Fruit fly (Drosophila melanogaster) whole organism, adult: ENCODE results near the gene CG10761.

Source experiments
- CG11617 ChIP-seq: fragments of 200-800 bp; sonication (Bioruptor generic); optimal IDR thresholded peaks from 2 replicates; lab custom pipeline; 2017; ENCODE audit warnings: mild to moderate bottlenecking, missing biosample characterization, missing genetic modification reagents, missing genetic modification characterization
- CG12768 ChIP-seq: fragments of 200-800 bp; sonication (Bioruptor generic); optimal IDR thresholded peaks from 2 replicates; lab custom pipeline; 2017; ENCODE audit warnings: missing biosample characterization, missing genetic modification characterization, mild to moderate bottlenecking, moderate library complexity, missing genetic modification reagents
- CG14711 ChIP-seq: fragments of 200-800 bp; sonication (Bioruptor generic); optimal IDR thresholded peaks from 2 replicates; lab custom pipeline; 2018; ENCODE audit warnings: missing biosample characterization, mild to moderate bottlenecking, missing genetic modification characterization, moderate library complexity
- CG1620 ChIP-seq: fragments of 200-800 bp; sonication (Bioruptor generic); optimal IDR thresholded peaks from 2 replicates; lab custom pipeline; 2016; ENCODE audit warnings: missing biosample characterization, missing genetic modification characterization
- CG33017 ChIP-seq: fragments of 200-800 bp; sonication (Bioruptor generic); optimal IDR thresholded peaks from 2 replicates; lab custom pipeline; 2018; ENCODE audit warnings: missing biosample characterization, mild to moderate bottlenecking, missing genetic modification characterization, moderate library complexity
- CG5204 ChIP-seq: fragments of 200-800 bp; sonication (Bioruptor generic); optimal IDR thresholded peaks from 2 replicates; lab custom pipeline; 2016; ENCODE audit warnings: missing biosample characterization, missing genetic modification characterization
- CG7045 ChIP-seq: fragments of 200-800 bp; sonication (Bioruptor generic); optimal IDR thresholded peaks from 2 replicates; lab custom pipeline; 2017; ENCODE audit warnings: missing biosample characterization, mild to moderate bottlenecking, missing genetic modification characterization
- CG7101 ChIP-seq: fragments of 200-800 bp; sonication (Bioruptor generic); optimal IDR thresholded peaks from 2 replicates; lab custom pipeline; 2018; ENCODE audit warnings: missing biosample characterization, mild to moderate bottlenecking, missing genetic modification characterization, moderate library complexity
- Clk ChIP-seq: fragments of 200-800 bp; sonication (Bioruptor generic); optimal IDR thresholded peaks from 2 replicates; lab custom pipeline; 2017; ENCODE audit warnings: missing biosample characterization, missing genetic modification characterization
- Crg-1 ChIP-seq: fragments of 200-800 bp; sonication (Bioruptor generic); optimal IDR thresholded peaks from 2 replicates; lab custom pipeline; 2016; ENCODE audit warnings: missing biosample characterization, missing genetic modification characterization
- Hr96 ChIP-seq: fragments of 200-800 bp; sonication (Bioruptor generic); optimal IDR thresholded peaks from 2 replicates; lab custom pipeline; 2016; ENCODE audit warnings: missing biosample characterization, missing genetic modification characterization
- Mnt ChIP-seq: fragments of 200-800 bp; sonication (Bioruptor generic); optimal IDR thresholded peaks from 2 replicates; lab custom pipeline; 2016; ENCODE audit warnings: missing biosample characterization, mild to moderate bottlenecking, missing genetic modification characterization
- bab1 ChIP-seq: fragments of 200-800 bp; sonication (Bioruptor generic); optimal IDR thresholded peaks from 3 replicates; lab custom pipeline; 2019; ENCODE audit warnings: missing biosample characterization, mild to moderate bottlenecking, missing genetic modification characterization, moderate library complexity
- cic ChIP-seq: fragments of 200-800 bp; sonication (Bioruptor generic); optimal IDR thresholded peaks from 2 replicates; lab custom pipeline; 2017; ENCODE audit warnings: missing biosample characterization, mild to moderate bottlenecking, missing genetic modification characterization, moderate library complexity
- cnc ChIP-seq, 2 experiments: fragments of >200 bp; optimal IDR thresholded peaks; 2 replicates each; lab custom pipeline; 2017
- kay ChIP-seq: fragments of 200-800 bp; sonication (Bioruptor generic); peaks from one replicate; lab custom pipeline; 2016; ENCODE audit warnings: missing biosample characterization, missing genetic modification characterization, borderline replicate concordance
- ovo ChIP-seq: fragments of 200-800 bp; sonication (Bioruptor generic); optimal IDR thresholded peaks from 2 replicates; lab custom pipeline; 2016; ENCODE audit warnings: missing biosample characterization, missing genetic modification characterization
- pad ChIP-seq: fragments of 200-800 bp; sonication (Bioruptor generic); optimal IDR thresholded peaks from 3 replicates; lab custom pipeline; 2017; ENCODE audit warnings: missing biosample characterization, missing genetic modification characterization, mild to moderate bottlenecking, moderate library complexity, missing genetic modification reagents
- tj ChIP-seq: fragments of 200-800 bp; sonication (Bioruptor generic); optimal IDR thresholded peaks from 3 replicates; lab custom pipeline; 2017; ENCODE audit warnings: missing biosample characterization, mild to moderate bottlenecking, missing genetic modification characterization, moderate library complexity
- toe ChIP-seq: fragments of 200-800 bp; sonication (Bioruptor generic); optimal IDR thresholded peaks from 2 replicates; lab custom pipeline; 2016; ENCODE audit warnings: missing biosample characterization, missing genetic modification characterization

The CG10761 gene

DNA sequence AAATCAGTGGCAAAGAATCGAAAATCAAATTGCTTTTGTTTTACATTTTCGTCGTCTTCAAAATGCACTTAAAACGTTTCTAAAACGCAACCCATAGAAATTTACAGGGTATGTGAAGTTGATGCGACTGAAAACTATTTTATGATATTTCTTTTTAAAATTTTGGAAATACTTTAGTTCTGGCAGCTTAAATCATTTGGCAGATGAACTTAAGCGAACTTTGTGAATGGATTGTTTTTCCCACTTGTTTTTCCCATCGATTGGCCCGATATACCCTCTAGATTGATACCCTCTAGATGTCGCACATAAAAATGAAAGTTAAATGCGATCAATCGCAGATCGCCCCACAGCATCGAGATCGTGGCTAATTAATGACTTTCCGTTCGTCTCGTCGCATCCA is 36.4 kb downstream of the CG10761 start:
- TF ChIP-seq CG12768 (GFP tag; lab: Kevin White, UChicago) = no peak
- TF ChIP-seq kay (GFP tag; lab: Kevin White, UChicago) = no peak
- no peak for TF ChIP-seq Crg-1 (GFP tag; lab: Kevin White, UChicago)
- TF ChIP-seq Hr96 (GFP tag; lab: Kevin White, UChicago) = no peak
- no peak for TF ChIP-seq Clk (GFP tag; lab: Kevin White, UChicago)
- no peak for TF ChIP-seq toe
- no peak for TF ChIP-seq CG14711
- no peak for TF ChIP-seq CG11617 (GFP tag; lab: Kevin White, UChicago)
- TF ChIP-seq CG7045 = no peak
- no peak for TF ChIP-seq CG5204 (GFP tag; lab: Kevin White, UChicago)
- TF ChIP-seq ovo (GFP tag; lab: Kevin White, UChicago) = no peak
- TF ChIP-seq cnc (optimal IDR thresholded peaks at IDR 0.05; lab: Kevin White, UChicago) = no peak
- TF ChIP-seq CG7101 (tag; lab: Kevin White, UChicago) = no peak
- TF ChIP-seq tj (GFP tag; lab: Kevin White, UChicago) = no peak
- TF ChIP-seq Mnt (GFP tag; lab: Kevin White, UChicago) = no peak

DNA sequence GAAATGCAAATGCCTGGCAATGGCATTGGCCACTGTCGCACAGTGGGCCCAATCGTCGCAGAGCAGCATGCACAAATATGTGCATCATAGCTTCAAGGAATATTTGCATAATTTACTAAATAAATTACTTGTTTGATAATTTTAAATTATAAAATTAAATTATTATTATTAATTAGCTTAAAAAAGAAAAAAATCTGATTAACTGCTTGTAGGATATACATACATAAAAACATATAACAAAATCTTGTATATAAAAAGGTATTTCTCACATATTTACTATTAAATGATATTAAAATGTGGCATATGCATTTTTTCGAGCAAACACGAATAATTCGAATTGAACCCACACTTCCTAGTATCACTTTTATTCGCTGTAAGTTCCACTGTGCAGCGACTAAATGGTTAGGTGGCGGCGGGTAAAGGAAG is 37.4 kb downstream of the CG10761 start:
- TF ChIP-seq Clk (GFP tag; lab: Kevin White, UChicago) (no peak), toe (no peak), Hr96 (GFP tag; lab: Kevin White, UChicago) (no peak), CG14711 (no peak), CG11617 (GFP tag; lab: Kevin White, UChicago) (no peak), CG12768 (GFP tag; lab: Kevin White, UChicago) (no peak), CG1620 (GFP tag; lab: Kevin White, UChicago) (no peak), Mnt (GFP tag; lab: Kevin White, UChicago) (no peak), bab1 (no peak), cic (GFP tag; lab: Kevin White, UChicago) (no peak), CG33017 (tag; lab: Kevin White, UChicago) (no peak), ovo (GFP tag; lab: Kevin White, UChicago) (no peak), CG5204 (GFP tag; lab: Kevin White, UChicago) (no peak), CG7045 (no peak), tj (GFP tag; lab: Kevin White, UChicago) (no peak), kay (GFP tag; lab: Kevin White, UChicago) (no peak), pad (GFP tag; lab: Kevin White, UChicago) (no peak), CG7101 (tag; lab: Kevin White, UChicago) (no peak), Crg-1 (GFP tag; lab: Kevin White, UChicago) (no peak), cnc (optimal IDR thresholded peaks at IDR 0.05; lab: Kevin White, UChicago) (no peak)

DNA sequence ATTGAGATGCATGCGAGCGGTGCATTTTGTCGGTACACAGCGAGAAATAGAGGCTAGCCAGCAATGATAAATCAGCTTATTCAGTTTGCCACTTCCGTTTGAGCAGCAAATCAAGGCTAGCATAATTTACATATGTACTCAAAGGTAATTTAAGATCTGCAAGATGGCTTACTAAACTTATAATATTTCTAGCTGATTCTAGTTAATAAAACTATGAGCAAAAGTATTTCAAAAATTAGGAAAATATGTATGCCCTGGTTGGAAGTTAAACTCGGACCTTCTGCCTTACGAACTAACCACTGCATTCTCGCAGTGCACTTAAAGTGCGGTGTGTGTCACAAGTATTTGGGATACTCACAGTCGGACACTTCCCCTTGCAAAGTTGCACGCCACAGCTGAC is 39.8 kb downstream of the CG10761 start:
- no peak for TF ChIP-seq cic (GFP tag; lab: Kevin White, UChicago)
- no peak for TF ChIP-seq CG7101 (tag; lab: Kevin White, UChicago)
- no peak for TF ChIP-seq pad (GFP tag; lab: Kevin White, UChicago)

DNA sequence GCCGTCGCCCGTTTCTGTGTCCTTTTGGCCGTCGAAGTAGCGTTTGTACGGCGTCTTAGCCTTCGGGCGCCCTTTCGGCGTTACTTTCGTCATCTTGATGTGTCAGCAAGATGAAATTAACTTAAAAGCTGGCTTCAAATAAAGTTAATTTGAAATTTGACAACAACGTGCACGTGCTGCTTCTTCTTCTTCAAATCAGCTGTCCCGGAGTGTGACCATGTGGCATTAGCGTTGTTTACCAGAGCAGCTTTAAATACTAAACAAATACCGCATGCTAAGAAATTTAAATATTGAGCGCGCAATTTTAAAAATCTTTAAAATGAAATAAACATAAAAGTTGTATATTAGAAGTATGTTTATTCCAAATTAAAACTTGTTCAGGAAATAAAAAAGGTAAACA is 41.7 kb downstream of the CG10761 start, which contains the start of gene CG2260:
Gene CG2260, minus strand, starts transcription at position 209 of the 400 bp plus-strand sequence.
- TF ChIP-seq cnc (optimal IDR thresholded peaks at IDR 0.05; lab: Kevin White, UChicago) = no peak
- no peak for TF ChIP-seq kay (GFP tag; lab: Kevin White, UChicago)
- TF ChIP-seq bab1 = peak; percentile 57
- peak; percentile 100 for TF ChIP-seq Mnt (GFP tag; lab: Kevin White, UChicago)

DNA sequence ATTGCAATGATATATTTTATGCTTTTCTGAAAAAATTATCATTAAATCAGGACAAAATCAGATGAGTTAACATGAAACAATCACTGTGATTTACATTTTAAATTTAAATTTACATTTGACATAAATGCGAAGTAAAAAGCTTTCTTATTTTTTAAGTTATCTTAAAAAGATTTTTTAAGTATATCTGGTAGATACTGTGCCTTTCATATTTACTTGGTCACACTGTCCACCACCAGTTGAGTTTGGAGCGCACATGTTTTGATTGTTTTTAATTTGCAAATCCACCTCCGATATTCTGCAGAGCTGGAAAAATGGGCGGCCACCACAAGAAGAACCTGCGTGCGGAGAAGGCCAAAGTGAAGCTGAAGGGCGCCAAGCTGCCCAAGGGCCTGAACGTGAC is 45.8 kb downstream of the CG10761 start, which contains the start of gene CG1575:
Gene CG1575, plus strand, starts transcription at position 200 of the 400 bp plus-strand sequence.
- TF ChIP-seq Mnt (GFP tag; lab: Kevin White, UChicago) = peak; percentile 84
- no peak for TF ChIP-seq kay (GFP tag; lab: Kevin White, UChicago)

DNA sequence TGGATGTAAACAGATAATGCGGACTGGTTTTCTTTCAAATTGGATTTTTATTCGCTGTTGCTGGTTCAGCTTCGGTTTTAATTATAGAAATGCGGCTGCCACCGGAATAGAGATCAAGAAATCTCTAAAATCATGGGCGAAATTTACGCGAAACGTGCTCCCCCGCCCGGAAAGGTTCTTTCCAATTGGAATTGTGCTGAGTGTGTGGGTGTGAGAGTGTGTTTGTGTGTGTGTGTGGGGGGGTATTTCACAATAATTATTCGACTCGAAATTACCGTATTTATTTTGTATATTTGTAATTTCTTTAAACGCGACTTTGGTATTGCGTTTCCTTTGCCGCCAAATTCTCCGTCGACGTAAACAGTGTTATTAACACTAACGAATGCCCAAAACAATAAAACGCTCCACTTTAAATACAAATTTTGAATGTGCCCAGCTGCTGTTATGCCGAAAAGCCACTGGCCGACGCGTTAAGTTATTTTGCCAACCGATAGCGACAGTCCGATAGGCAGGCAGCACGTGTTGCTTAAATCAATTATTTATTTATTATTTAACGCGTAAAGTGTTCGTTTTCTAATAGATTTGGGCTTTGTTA is 46.8 kb downstream of the CG10761 start, which contains the start of gene Gclc:
Gene Gclc, minus strand, starts transcription at position 431 of the 595 bp plus-strand sequence.
- peak; percentile 11 for TF ChIP-seq tj (GFP tag; lab: Kevin White, UChicago)
- TF ChIP-seq cic (GFP tag; lab: Kevin White, UChicago) = peak; percentile 21
- no peak for TF ChIP-seq CG7045
- peak; percentile 96 for TF ChIP-seq Mnt (GFP tag; lab: Kevin White, UChicago)
- no peak for TF ChIP-seq Hr96 (GFP tag; lab: Kevin White, UChicago)
- peak; percentile 21 for TF ChIP-seq CG11617 (GFP tag; lab: Kevin White, UChicago)

DNA sequence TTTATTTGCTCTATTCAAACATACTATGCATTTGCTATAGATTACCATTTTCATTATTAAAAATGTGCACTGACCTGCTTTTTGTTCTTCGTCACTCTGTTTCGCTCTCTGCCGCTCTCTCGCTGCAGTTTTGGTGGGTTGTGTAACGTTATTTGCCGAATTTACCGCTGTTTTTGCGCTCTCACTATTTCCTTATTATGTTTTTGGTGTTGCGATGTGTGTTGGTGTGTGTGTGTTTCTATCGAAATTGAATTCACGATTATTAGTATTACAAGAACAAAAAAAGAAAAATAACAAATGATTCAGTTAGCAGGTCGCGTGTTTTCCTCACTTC is 47.3 kb downstream of the CG10761 start:
- no peak for TF ChIP-seq Crg-1 (GFP tag; lab: Kevin White, UChicago)
- peak; percentile 37 for TF ChIP-seq pad (GFP tag; lab: Kevin White, UChicago)
- TF ChIP-seq ovo (GFP tag; lab: Kevin White, UChicago) = peak; percentile 2
- TF ChIP-seq CG11617 (GFP tag; lab: Kevin White, UChicago) = no peak
- TF ChIP-seq CG1620 (GFP tag; lab: Kevin White, UChicago) = no peak
- no peak for TF ChIP-seq cic (GFP tag; lab: Kevin White, UChicago)
